Fruit fly (Drosophila melanogaster): Measurements from ENCODE around the gene alpha4GT1.
A peak's percentile ranks its signal among the peaks of the same experiment; 100 is the strongest.

alpha4GT1 gene

dm6 chr2L:3058772-3059623, 36.1 kb upstream of the alpha4GT1 start (continued):
- TF ChIP-seq CG11695 (GFP tag; IDR thresholded peaks at IDR 0.05) (no peak), CG14050 (GFP tag; IDR thresholded peaks at IDR 0.05) (peak; percentile 9; the same call in 1 of the 3 replicates), luna (GFP tag; optimal IDR thresholded peaks at IDR 0.05) (peak; percentile 15), CG9876 (GFP tag; optimal IDR thresholded peaks at IDR 0.05) (peak; percentile 3), croc (GFP tag; conservative IDR thresholded peaks at IDR 0.05) (no peak), exex (tag; optimal IDR thresholded peaks at IDR 0.05) (no peak), cwo (GFP tag; optimal IDR thresholded peaks at IDR 0.05) (peak; percentile 39), CG18599 (GFP tag; optimal IDR thresholded peaks at IDR 0.05) (peak; percentile 51), CG14965 (GFP tag; optimal IDR thresholded peaks at IDR 0.05; ENCODE audit: borderline replicate concordance) (no peak), tgo (GFP tag; IDR thresholded peaks at IDR 0.05) (no peak), sd (tag; optimal IDR thresholded peaks at IDR 0.05) (no peak), stwl (tag; optimal IDR thresholded peaks at IDR 0.05) (no peak), CG17385 (GFP tag; optimal IDR thresholded peaks at IDR 0.05) (peak; percentile 49), Bteb2 (GFP tag; optimal IDR thresholded peaks at IDR 0.05) (no peak), CG18476 (GFP tag; optimal IDR thresholded peaks at IDR 0.05) (peak; percentile 94), CG32532 (GFP tag; IDR thresholded peaks at IDR 0.05) (peak; percentile 48; the same call in 1 of the 2 replicates), CG2875 (GFP tag; optimal IDR thresholded peaks at IDR 0.05) (no peak), row (GFP tag; IDR thresholded peaks at IDR 0.05) (peak; percentile 65), ara (GFP tag; IDR thresholded peaks at IDR 0.05) (0 out of 2 replicates have a peak, but pooled peaks have one; percentile 9), CG13287 (GFP tag; IDR thresholded peaks at IDR 0.05; ENCODE audit: partially characterized antibody) (0 out of 2 replicates have a peak, but pooled peaks have one; percentile 35), Xrp1 (GFP tag; IDR thresholded peaks at IDR 0.05) (peak; percentile 47), Antp (GFP tag; optimal IDR thresholded peaks at IDR 0.05) (peak; percentile 18), ato (GFP tag; IDR thresholded peaks at IDR 0.05; ENCODE audit: partially characterized antibody) (no peak), al (GFP tag; IDR thresholded peaks at IDR 0.05) (peak; percentile 58), CG11504 (tag; optimal IDR thresholded peaks at IDR 0.05) (peak; percentile 27), CG32772 (GFP tag; IDR thresholded peaks at IDR 0.05) (peak; percentile 14; the same call in 1 of the 2 replicates), CG12659 (GFP tag; optimal IDR thresholded peaks at IDR 0.05) (peak; percentile 45), CG15479 (GFP tag; optimal IDR thresholded peaks at IDR 0.05) (no peak), CG17186 (GFP tag; optimal IDR thresholded peaks at IDR 0.05) (no peak), CG9437 (GFP tag; optimal IDR thresholded peaks at IDR 0.05) (peak; percentile 17), CG4424 (GFP tag; optimal IDR thresholded peaks at IDR 0.05) (no peak), CG4282 (GFP tag; optimal IDR thresholded peaks at IDR 0.05) (no peak), zfh2 (GFP tag; optimal IDR thresholded peaks at IDR 0.05) (peak; percentile 56), CG9215 (GFP tag; IDR thresholded peaks at IDR 0.05) (peak; percentile 44), Aef1 (GFP tag; IDR thresholded peaks at IDR 0.05) (peak; percentile 46; the same call in 2 of the 3 replicates), Dip3 (GFP tag; optimal IDR thresholded peaks at IDR 0.05) (peak; percentile 69), zf30C (GFP tag; optimal IDR thresholded peaks at IDR 0.05) (peak; percentile 51), chn (GFP tag; optimal IDR thresholded peaks at IDR 0.05) (peak; percentile 37), CG12104 (GFP tag; optimal IDR thresholded peaks at IDR 0.05) (no peak), CG17328 (GFP tag; IDR thresholded peaks at IDR 0.05) (peak; percentile 34; the same call in 1 of the 2 replicates), CG9609 (GFP tag; optimal IDR thresholded peaks at IDR 0.05) (peak; percentile 19), bsh (GFP tag; optimal IDR thresholded peaks at IDR 0.05) (peak in 1 of 2 experiments; percentile 13), crp (GFP tag; optimal IDR thresholded peaks at IDR 0.05) (peak in 1 of 2 experiments; percentile 57), CG7786 (GFP tag; optimal IDR thresholded peaks at IDR 0.05) (peak; percentile 58), hkb (optimal IDR thresholded peaks at IDR 0.05) (peak; percentile 100), hkb (GFP tag; IDR thresholded peaks at IDR 0.05) (no peak; the same call in 1 of the 2 replicates), rib (GFP tag; IDR thresholded peaks at IDR 0.05) (peak; percentile 16; the same call in 1 of the 2 replicates), Ptx1 (GFP tag; IDR thresholded peaks at IDR 0.05) (peak; percentile 62)

Data from whole organism, embryonic.